Worm (Caenorhabditis elegans) whole organism, L4 larva: ENCODE data around the gene F41F3.3.
A peak's percentile ranks its signal among the peaks of the same experiment; 100 is the strongest.

ENCODE experiments used
- F10B5.3 ChIP-seq: sonication (generic microtip); optimal IDR thresholded peaks from 2 replicates; lab custom pipeline; 2016; ENCODE audit warnings: mild to moderate bottlenecking, missing genetic modification characterization, missing compliant biosample characterization
- F37D6.2 ChIP-seq: sonication (generic microtip); optimal IDR thresholded peaks from 2 replicates; lab custom pipeline; 2016; ENCODE audit warnings: mild to moderate bottlenecking, missing genetic modification characterization, missing compliant biosample characterization
- R02D3.7 ChIP-seq: fragments of 150-350 bp; sonication (generic microtip); optimal IDR thresholded peaks from 3 replicates; lab custom pipeline; 2014; ENCODE audit warnings: missing biosample characterization, missing genetic modification characterization
- T20F7.1 ChIP-seq: fragments of 200-800 bp; sonication (Bioruptor generic); optimal IDR thresholded peaks from 2 replicates; lab custom pipeline; 2018; ENCODE audit warnings: mild to moderate bottlenecking, missing genetic modification characterization, missing compliant biosample characterization
- T26A8.4 ChIP-seq: fragments of 200-800 bp; sonication (Bioruptor generic); IDR thresholded peaks from 2 replicates; pipeline ENCODE4 v1.3.6; 2022; ENCODE audit warnings: missing genetic modification characterization, missing compliant biosample characterization
- Y48G9A.11 ChIP-seq: fragments of 200-800 bp; sonication (Bioruptor generic); IDR thresholded peaks from 2 replicates; pipeline ENCODE4 v1.3.6; 2022; ENCODE audit warnings: missing genetic modification reagents, missing genetic modification characterization, missing compliant biosample characterization
- aha-1 ChIP-seq: fragments of 150-350 bp; peaks from one replicate; lab custom pipeline; 2014; ENCODE audit warnings: missing biosample characterization, missing genetic modification characterization
- attf-4 ChIP-seq: sonication (generic microtip); optimal IDR thresholded peaks from 3 replicates; lab custom pipeline; 2017; ENCODE audit warnings: missing biosample characterization, missing genetic modification characterization
- ceh-28 ChIP-seq: fragments of 150-350 bp; optimal IDR thresholded peaks from 2 replicates; lab custom pipeline; 2014; ENCODE audit warnings: missing biosample characterization, missing genetic modification reagents, missing genetic modification characterization
- ceh-32 ChIP-seq: sonication (generic microtip); optimal IDR thresholded peaks from 2 replicates; lab custom pipeline; 2016; ENCODE audit warnings: mild to moderate bottlenecking, missing genetic modification characterization, missing compliant biosample characterization; ENCODE audit not compliant: poor library complexity
- ceh-44 ChIP-seq: fragments of 200-800 bp; sonication (Bioruptor generic); IDR thresholded peaks from 2 replicates; pipeline ENCODE4 v1.3.6; 2022; ENCODE audit warnings: missing genetic modification reagents, missing genetic modification characterization, missing compliant biosample characterization
- ces-1 ChIP-seq: fragments of 150-350 bp; sonication (generic microtip); optimal IDR thresholded peaks from 4 replicates; lab custom pipeline; 2014; ENCODE audit warnings: missing biosample characterization, missing genetic modification reagents, missing genetic modification characterization
- daf-16 ChIP-seq, 3 experiments: sonication (generic microtip); optimal IDR thresholded peaks; 2 replicates each; lab custom pipeline; 2016 to 2017; ENCODE audit warnings: missing genetic modification characterization in 3 of 3, missing genetic modification reagents in 3 of 3, mild to moderate bottlenecking in 2 of 3, missing compliant biosample characterization in 2 of 3, missing biosample characterization in 1 of 3, moderate library complexity in 1 of 3
- dmd-6 ChIP-seq: fragments of 200-800 bp; sonication (Bioruptor generic); IDR thresholded peaks from 2 replicates; pipeline ENCODE4 v1.3.6; 2022; ENCODE audit warnings: missing genetic modification reagents, missing genetic modification characterization, missing compliant biosample characterization
- dmd-9 ChIP-seq: fragments of 200-800 bp; sonication (Bioruptor generic); IDR thresholded peaks from 2 replicates; pipeline ENCODE4 v1.3.6; 2022; ENCODE audit warnings: missing genetic modification reagents, missing genetic modification characterization, missing compliant biosample characterization
- dpl-1 ChIP-seq: fragments of 150-350 bp; optimal IDR thresholded peaks from 2 replicates; lab custom pipeline; 2014; ENCODE audit warnings: missing biosample characterization, missing genetic modification reagents, missing genetic modification characterization
- duxl-1 ChIP-seq: sonication (generic microtip); optimal IDR thresholded peaks from 2 replicates; lab custom pipeline; 2016; ENCODE audit warnings: mild to moderate bottlenecking, missing genetic modification characterization, moderate library complexity, missing compliant biosample characterization; ENCODE audit not compliant: poor library complexity
- dve-1 ChIP-seq: sonication (generic microtip); optimal IDR thresholded peaks from 2 replicates; lab custom pipeline; 2017; ENCODE audit warnings: antibody characterized with exemption, mild to moderate bottlenecking, missing genetic modification characterization, missing compliant biosample characterization; ENCODE audit not compliant: insufficient read depth
- egl-27 ChIP-seq: sonication (generic microtip); optimal IDR thresholded peaks from 3 replicates; lab custom pipeline; 2017; ENCODE audit warnings: missing biosample characterization, missing genetic modification reagents, missing genetic modification characterization
- fkh-10 ChIP-seq: fragments of 150-350 bp; optimal IDR thresholded peaks from 2 replicates; lab custom pipeline; 2014; ENCODE audit warnings: missing biosample characterization, missing genetic modification reagents, missing genetic modification characterization
- fos-1 ChIP-seq: fragments of 150-350 bp; optimal IDR thresholded peaks from 2 replicates; lab custom pipeline; 2014; ENCODE audit warnings: missing biosample characterization, missing genetic modification characterization
- hlh-11 ChIP-seq: fragments of 200-800 bp; sonication (Bioruptor generic); optimal IDR thresholded peaks from 2 replicates; lab custom pipeline; 2018; ENCODE audit warnings: mild to moderate bottlenecking, missing genetic modification characterization, missing compliant biosample characterization
- lim-7 ChIP-seq: fragments of 200-800 bp; sonication (Bioruptor generic); IDR thresholded peaks from 2 replicates; pipeline ENCODE4 v1.3.6; 2022; ENCODE audit warnings: missing genetic modification characterization, missing compliant biosample characterization
- lin-39 ChIP-seq: fragments of 150-350 bp; optimal IDR thresholded peaks from 2 replicates; lab custom pipeline; 2014; ENCODE audit warnings: missing biosample characterization, missing genetic modification reagents, missing genetic modification characterization
- lir-3 ChIP-seq: sonication (generic microtip); optimal IDR thresholded peaks from 2 replicates; lab custom pipeline; 2016; ENCODE audit warnings: mild to moderate bottlenecking, missing genetic modification characterization, missing compliant biosample characterization
- mep-1 ChIP-seq: fragments of 150-350 bp; sonication (generic microtip); optimal IDR thresholded peaks from 3 replicates; lab custom pipeline; 2014; ENCODE audit warnings: missing biosample characterization, missing genetic modification characterization
- mes-2 ChIP-seq: sonication (generic microtip); optimal IDR thresholded peaks from 2 replicates; lab custom pipeline; 2016; ENCODE audit warnings: missing genotype, mild to moderate bottlenecking, missing genetic modification characterization, missing compliant biosample characterization; ENCODE audit not compliant: poor library complexity, severe bottlenecking
- mxl-2 ChIP-seq: fragments of 200-800 bp; sonication (Bioruptor generic); conservative IDR thresholded peaks from 2 replicates; pipeline ENCODE4 v1.3.6; 2022; ENCODE audit warnings: missing genetic modification reagents, missing genetic modification characterization, missing compliant biosample characterization
- nhr-102 ChIP-seq: sonication (generic microtip); optimal IDR thresholded peaks from 2 replicates; lab custom pipeline; 2016; ENCODE audit warnings: mild to moderate bottlenecking, missing genetic modification characterization, moderate library complexity, missing compliant biosample characterization
- nhr-111 ChIP-seq: fragments of 200-800 bp; sonication (Bioruptor generic); optimal IDR thresholded peaks from 2 replicates; lab custom pipeline; 2018; ENCODE audit warnings: mild to moderate bottlenecking, missing genetic modification characterization, missing compliant biosample characterization
- nhr-237 ChIP-seq: sonication (generic microtip); optimal IDR thresholded peaks from 2 replicates; lab custom pipeline; 2017; ENCODE audit warnings: missing biosample characterization, missing genetic modification characterization
- nhr-42 ChIP-seq: fragments of 200-800 bp; sonication (Bioruptor generic); IDR thresholded peaks from 2 replicates; pipeline ENCODE4 v1.3.6; 2022; ENCODE audit warnings: missing genetic modification characterization, missing compliant biosample characterization
- nhr-6 ChIP-seq: fragments of 150-350 bp; optimal IDR thresholded peaks from 2 replicates; lab custom pipeline; 2014; ENCODE audit warnings: missing biosample characterization, missing genetic modification characterization
- nhr-76 ChIP-seq: fragments of 150-350 bp; optimal IDR thresholded peaks from 2 replicates; lab custom pipeline; 2014; ENCODE audit warnings: missing biosample characterization, missing genetic modification characterization
- pha-4 ChIP-seq, 2 experiments: fragments of 150-350 bp in 1 of 2; fragments of 200-800 bp in 1 of 2; sonication (Bioruptor generic) in 1 of 2; IDR thresholded peaks in 1 of 2; optimal IDR thresholded peaks in 1 of 2; 2 replicates each; pipeline versions ENCODE4 v1.3.6 to Lab custom; 2014 to 2022; ENCODE audit warnings: missing genetic modification characterization in 2 of 2, missing genetic modification reagents in 2 of 2, missing biosample characterization in 1 of 2, missing compliant biosample characterization in 1 of 2
- set-16 ChIP-seq: fragments of 200-800 bp; sonication (Bioruptor generic); IDR thresholded peaks from 2 replicates; pipeline ENCODE4 v1.3.6; 2022; ENCODE audit warnings: missing genetic modification reagents, missing genetic modification characterization, missing compliant biosample characterization
- skn-1 ChIP-seq: fragments of 150-350 bp; optimal IDR thresholded peaks from 2 replicates; lab custom pipeline; 2014; ENCODE audit warnings: missing biosample characterization, missing genetic modification characterization
- snpc-1.2 ChIP-seq: fragments of 200-800 bp; sonication (Bioruptor generic); IDR thresholded peaks from 2 replicates; pipeline ENCODE4 v1.3.6; 2022; ENCODE audit warnings: missing genetic modification reagents, missing genetic modification characterization, missing compliant biosample characterization
- snpc-4 ChIP-seq: fragments of 150-350 bp; optimal IDR thresholded peaks from 2 replicates; lab custom pipeline; 2014; ENCODE audit warnings: missing biosample characterization, missing genetic modification characterization
- unc-130 ChIP-seq: sonication (generic microtip); optimal IDR thresholded peaks from 2 replicates; lab custom pipeline; 2016; ENCODE audit warnings: missing genetic modification reagents, missing genetic modification characterization, missing compliant biosample characterization
- zag-1 ChIP-seq: fragments of 150-350 bp; optimal IDR thresholded peaks from 2 replicates; lab custom pipeline; 2014; ENCODE audit warnings: missing biosample characterization, missing genetic modification characterization
- zfp-2 ChIP-seq: sonication (generic microtip); optimal IDR thresholded peaks from 2 replicates; lab custom pipeline; 2016; ENCODE audit warnings: mild to moderate bottlenecking, missing genetic modification characterization, missing compliant biosample characterization
- zfp-3 ChIP-seq: fragments of 200-800 bp; sonication (Bioruptor generic); conservative IDR thresholded peaks from 2 replicates; pipeline ENCODE4 v1.3.6; 2022; ENCODE audit warnings: missing genetic modification reagents, missing genetic modification characterization, missing compliant biosample characterization
- zip-11 ChIP-seq: fragments of 200-800 bp; sonication (Bioruptor generic); IDR thresholded peaks from 2 replicates; pipeline ENCODE4 v1.3.6; 2022; ENCODE audit warnings: missing genetic modification characterization, missing compliant biosample characterization
- ztf-11 ChIP-seq: fragments of 150-350 bp; optimal IDR thresholded peaks from 2 replicates; lab custom pipeline; 2014; ENCODE audit warnings: missing biosample characterization, missing genetic modification characterization
- ztf-7 ChIP-seq: fragments of 150-350 bp; optimal IDR thresholded peaks from 2 replicates; lab custom pipeline; 2014; ENCODE audit warnings: missing biosample characterization, missing genetic modification characterization

The F41F3.3 gene

ce11 chrV:4623535-4623934 is 24.5 kb downstream of the F41F3.3 start:
- no peak for TF ChIP-seq nhr-111 (GFP tag; lab: Kevin White, UChicago)
- no peak for TF ChIP-seq mxl-2 (GFP tag; lab: Robert Waterston, UW)
- TF ChIP-seq nhr-76 (tag; lab: Kevin White, UChicago), result no peak
- no peak for TF ChIP-seq zip-11
- TF ChIP-seq skn-1 (tag; lab: Kevin White, UChicago), result no peak
- no peak for TF ChIP-seq zfp-2 (tag; lab: Kevin White, UChicago)
- no peak for TF ChIP-seq zfp-3 (GFP tag; lab: Robert Waterston, UW)
- TF ChIP-seq zag-1, result no peak
- TF ChIP-seq dmd-6, result no peak
- TF ChIP-seq nhr-237 (tag; lab: Kevin White, UChicago), result no peak
- no peak for TF ChIP-seq nhr-42 (GFP tag; lab: Robert Waterston, UW)
- no peak for TF ChIP-seq egl-27
- no peak for TF ChIP-seq ceh-44 (GFP tag; lab: Robert Waterston, UW)
- no peak for TF ChIP-seq daf-16 (GFP tag; optimal IDR thresholded peaks at IDR 0.05; lab: Kevin White, UChicago)
- no peak for TF ChIP-seq daf-16 (tag; optimal IDR thresholded peaks at IDR 0.05; lab: Kevin White, UChicago)
- no peak for TF ChIP-seq ztf-7

- TF ChIP-seq nhr-6 (tag; lab: Kevin White, UChicago) (no peak), R02D3.7 (no peak), F37D6.2 (tag; lab: Kevin White, UChicago) (no peak), daf-16 (GFP tag; optimal IDR thresholded peaks at IDR 0.05; lab: Kevin White, UChicago) (no peak), daf-16 (tag; optimal IDR thresholded peaks at IDR 0.05; lab: Kevin White, UChicago) (no peak), fkh-10 (GFP tag; lab: Kevin White, UChicago) (no peak), F10B5.3 (tag; lab: Kevin White, UChicago) (no peak), lin-39 (tag; lab: Kevin White, UChicago) (no peak), ceh-32 (tag; lab: Kevin White, UChicago) (no peak), zfp-3 (GFP tag; lab: Robert Waterston, UW) (no peak)
These were observed 30.8 kb downstream of the F41F3.3 start, which contains the start of gene sumv-2 for ce11 chrV:4617260-4617659. TSS of gene sumv-2 (plus strand) at chrV:4617560.

ce11 chrV:4615802-4616201 is 32.2 kb downstream of the F41F3.3 start, which contains the start of the genes Y61A9LA.10 and F54D11.4:
TSS of gene Y61A9LA.10 (minus strand) at chrV:4615817.
TSS of gene F54D11.4 (plus strand) at chrV:4616151.
- TF ChIP-seq ztf-11 (tag; lab: Kevin White, UChicago) (no peak), lin-39 (tag; lab: Kevin White, UChicago) (no peak), zag-1 (no peak), snpc-4 (no peak), ceh-44 (GFP tag; lab: Robert Waterston, UW) (no peak), Y48G9A.11 (GFP tag; lab: Robert Waterston, UW) (no peak), pha-4 (GFP tag; IDR thresholded peaks at IDR 0.05; lab: Robert Waterston, UW) (no peak), pha-4 (tag; optimal IDR thresholded peaks at IDR 0.05; lab: Kevin White, UChicago) (no peak), lir-3 (tag; lab: Kevin White, UChicago) (no peak), duxl-1 (no peak), R02D3.7 (no peak), dmd-6 (no peak), mes-2 (no peak), nhr-102 (tag; lab: Kevin White, UChicago) (peak; percentile 51), fos-1 (no peak), attf-4 (tag; lab: Kevin White, UChicago) (no peak), dpl-1 (GFP tag; lab: Kevin White, UChicago) (peak; percentile 72), mep-1 (tag; lab: Kevin White, UChicago) (peak; percentile 66), unc-130 (GFP tag; lab: Kevin White, UChicago) (no peak), nhr-76 (tag; lab: Kevin White, UChicago) (no peak), snpc-1.2 (no peak), ceh-28 (no peak), aha-1 (no peak), ces-1 (GFP tag; lab: Kevin White, UChicago) (no peak), T26A8.4 (GFP tag; lab: Robert Waterston, UW) (no peak), set-16 (GFP tag; lab: Robert Waterston, UW) (no peak), lim-7 (GFP tag; lab: Robert Waterston, UW) (no peak), dmd-9 (GFP tag; lab: Robert Waterston, UW) (no peak), ztf-7 (peak; percentile 54), hlh-11 (tag; lab: Kevin White, UChicago) (no peak), T20F7.1 (GFP tag; lab: Kevin White, UChicago) (no peak), fkh-10 (GFP tag; lab: Kevin White, UChicago) (no peak), dve-1 (tag; lab: Kevin White, UChicago) (peak; percentile 52), nhr-111 (GFP tag; lab: Kevin White, UChicago) (no peak), nhr-237 (tag; lab: Kevin White, UChicago) (no peak)
